Worm (Caenorhabditis elegans) whole organism, L4 larva: ENCODE data around the gene F54C8.7.

Experiments used
- F10B5.3 ChIP-seq: sonication (generic microtip); optimal IDR thresholded peaks from 2 replicates; lab custom pipeline; 2016; ENCODE audit warnings: mild to moderate bottlenecking, missing genetic modification characterization, missing compliant biosample characterization
- F49E8.2 ChIP-seq: sonication (generic microtip); optimal IDR thresholded peaks from 2 replicates; lab custom pipeline; 2016; ENCODE audit warnings: missing compliant biosample characterization, mild to moderate bottlenecking, missing genetic modification characterization, borderline replicate concordance
- R02D3.7 ChIP-seq: fragments of 150-350 bp; sonication (generic microtip); optimal IDR thresholded peaks from 3 replicates; lab custom pipeline; 2014; ENCODE audit warnings: missing biosample characterization, missing genetic modification characterization
- T20F7.1 ChIP-seq: fragments of 200-800 bp; sonication (Bioruptor generic); optimal IDR thresholded peaks from 2 replicates; lab custom pipeline; 2018; ENCODE audit warnings: mild to moderate bottlenecking, missing genetic modification characterization, missing compliant biosample characterization
- Y105C5A.15 ChIP-seq: fragments of 200-800 bp; sonication (Bioruptor generic); IDR thresholded peaks from 2 replicates; pipeline ENCODE4 v1.3.6; 2022; ENCODE audit warnings: missing genetic modification characterization, missing compliant biosample characterization
- Y48G9A.11 ChIP-seq: fragments of 200-800 bp; sonication (Bioruptor generic); IDR thresholded peaks from 2 replicates; pipeline ENCODE4 v1.3.6; 2022; ENCODE audit warnings: missing genetic modification reagents, missing genetic modification characterization, missing compliant biosample characterization
- Y75B8A.6 ChIP-seq: fragments of 200-800 bp; sonication (Bioruptor generic); IDR thresholded peaks from 2 replicates; pipeline ENCODE4 v1.3.6; 2022; ENCODE audit warnings: missing genetic modification reagents, missing genetic modification characterization, missing compliant biosample characterization
- ZK546.5 ChIP-seq, 2 experiments: sonication (generic microtip); optimal IDR thresholded peaks; 2 replicates each; lab custom pipeline; 2017; ENCODE audit warnings: missing biosample characterization in 2 of 2, missing genetic modification characterization in 2 of 2
- aha-1 ChIP-seq: fragments of 150-350 bp; peaks from one replicate; lab custom pipeline; 2014; ENCODE audit warnings: missing biosample characterization, missing genetic modification characterization
- arid-1 ChIP-seq: fragments of 200-800 bp; sonication (Bioruptor generic); conservative IDR thresholded peaks from 2 replicates; pipeline ENCODE4 v1.3.6; 2022; ENCODE audit warnings: missing genetic modification reagents, missing genetic modification characterization, missing compliant biosample characterization
- attf-4 ChIP-seq: sonication (generic microtip); optimal IDR thresholded peaks from 3 replicates; lab custom pipeline; 2017; ENCODE audit warnings: missing biosample characterization, missing genetic modification characterization
- ceh-44 ChIP-seq: fragments of 200-800 bp; sonication (Bioruptor generic); IDR thresholded peaks from 2 replicates; pipeline ENCODE4 v1.3.6; 2022; ENCODE audit warnings: missing genetic modification reagents, missing genetic modification characterization, missing compliant biosample characterization
- ceh-62 ChIP-seq: sonication (generic microtip); optimal IDR thresholded peaks from 2 replicates; lab custom pipeline; 2017; ENCODE audit warnings: missing biosample characterization, missing genetic modification characterization
- ceh-82 ChIP-seq: sonication (generic microtip); optimal IDR thresholded peaks from 2 replicates; lab custom pipeline; 2017; ENCODE audit warnings: missing biosample characterization, missing genetic modification characterization
- cey-2 ChIP-seq: sonication (generic microtip); optimal IDR thresholded peaks from 3 replicates; lab custom pipeline; 2017; ENCODE audit warnings: missing genetic modification characterization, mild to moderate bottlenecking, missing compliant biosample characterization, antibody characterized with exemption, borderline replicate concordance; ENCODE audit not compliant: insufficient read depth
- daf-12 ChIP-seq: fragments of 150-350 bp; optimal IDR thresholded peaks from 2 replicates; lab custom pipeline; 2014; ENCODE audit warnings: missing biosample characterization, missing genetic modification reagents, missing genetic modification characterization
- daf-19 ChIP-seq: fragments of 200-800 bp; sonication (Bioruptor generic); conservative IDR thresholded peaks from 2 replicates; pipeline ENCODE4 v1.3.6; 2022; ENCODE audit warnings: missing genetic modification characterization, missing compliant biosample characterization
- dmd-8 ChIP-seq: fragments of 200-800 bp; sonication (Bioruptor generic); IDR thresholded peaks from 2 replicates; pipeline ENCODE4 v1.3.6; 2022; ENCODE audit warnings: missing genetic modification characterization, missing compliant biosample characterization
- dpl-1 ChIP-seq: fragments of 150-350 bp; optimal IDR thresholded peaks from 2 replicates; lab custom pipeline; 2014; ENCODE audit warnings: missing biosample characterization, missing genetic modification reagents, missing genetic modification characterization
- duxl-1 ChIP-seq: sonication (generic microtip); optimal IDR thresholded peaks from 2 replicates; lab custom pipeline; 2016; ENCODE audit warnings: mild to moderate bottlenecking, missing genetic modification characterization, moderate library complexity, missing compliant biosample characterization; ENCODE audit not compliant: poor library complexity
- fos-1 ChIP-seq: fragments of 150-350 bp; optimal IDR thresholded peaks from 2 replicates; lab custom pipeline; 2014; ENCODE audit warnings: missing biosample characterization, missing genetic modification characterization
- hif-1 ChIP-seq, 2 experiments: sonication (generic microtip); optimal IDR thresholded peaks; 2 replicates each; lab custom pipeline; 2016 to 2017; ENCODE audit warnings: missing compliant biosample characterization in 2 of 2, missing genetic modification characterization in 2 of 2, missing genetic modification reagents in 2 of 2, missing genotype in 2 of 2, mild to moderate bottlenecking in 1 of 2
- hlh-11 ChIP-seq: fragments of 200-800 bp; sonication (Bioruptor generic); optimal IDR thresholded peaks from 2 replicates; lab custom pipeline; 2018; ENCODE audit warnings: mild to moderate bottlenecking, missing genetic modification characterization, missing compliant biosample characterization
- jun-1 ChIP-seq: fragments of 150-350 bp; optimal IDR thresholded peaks from 2 replicates; lab custom pipeline; 2014; ENCODE audit warnings: missing biosample characterization, missing genetic modification reagents, missing genetic modification characterization
- lin-13 ChIP-seq: fragments of 150-350 bp; optimal IDR thresholded peaks from 2 replicates; lab custom pipeline; 2014; ENCODE audit warnings: missing biosample characterization, missing genetic modification reagents, missing genetic modification characterization
- lin-38 ChIP-seq: fragments of 200-800 bp; sonication (Bioruptor generic); IDR thresholded peaks from 2 replicates; pipeline ENCODE4 v1.3.6; 2022; ENCODE audit warnings: missing genetic modification reagents, missing genetic modification characterization, missing compliant biosample characterization
- lin-39 ChIP-seq: fragments of 150-350 bp; optimal IDR thresholded peaks from 2 replicates; lab custom pipeline; 2014; ENCODE audit warnings: missing biosample characterization, missing genetic modification reagents, missing genetic modification characterization
- lir-3 ChIP-seq: sonication (generic microtip); optimal IDR thresholded peaks from 2 replicates; lab custom pipeline; 2016; ENCODE audit warnings: mild to moderate bottlenecking, missing genetic modification characterization, missing compliant biosample characterization
- madf-9 ChIP-seq: fragments of 200-800 bp; sonication (Bioruptor generic); conservative IDR thresholded peaks from 2 replicates; pipeline ENCODE4 v1.3.6; 2022; ENCODE audit warnings: missing genetic modification reagents, missing genetic modification characterization, missing compliant biosample characterization
- mdl-1 ChIP-seq, 2 experiments: fragments of 150-350 bp in 1 of 2; sonication (generic microtip) in 1 of 2; optimal IDR thresholded peaks; 2 replicates each; lab custom pipeline; 2014 to 2017; ENCODE audit warnings: missing biosample characterization in 2 of 2, missing genetic modification characterization in 2 of 2
- mes-2 ChIP-seq: sonication (generic microtip); optimal IDR thresholded peaks from 2 replicates; lab custom pipeline; 2016; ENCODE audit warnings: missing genotype, mild to moderate bottlenecking, missing genetic modification characterization, missing compliant biosample characterization; ENCODE audit not compliant: poor library complexity, severe bottlenecking
- mxl-3 ChIP-seq: fragments of 200-800 bp; sonication (Bioruptor generic); optimal IDR thresholded peaks from 2 replicates; lab custom pipeline; 2018; ENCODE audit warnings: mild to moderate bottlenecking, missing genetic modification characterization, missing compliant biosample characterization
- nhr-10 ChIP-seq: fragments of 150-350 bp; optimal IDR thresholded peaks from 2 replicates; lab custom pipeline; 2014; ENCODE audit warnings: missing biosample characterization, missing genetic modification characterization
- nhr-102 ChIP-seq: sonication (generic microtip); optimal IDR thresholded peaks from 2 replicates; lab custom pipeline; 2016; ENCODE audit warnings: mild to moderate bottlenecking, missing genetic modification characterization, moderate library complexity, missing compliant biosample characterization
- nhr-11 ChIP-seq: fragments of 150-350 bp; optimal IDR thresholded peaks from 2 replicates; lab custom pipeline; 2014; ENCODE audit warnings: missing biosample characterization, missing genetic modification characterization
- nhr-237 ChIP-seq: sonication (generic microtip); optimal IDR thresholded peaks from 2 replicates; lab custom pipeline; 2017; ENCODE audit warnings: missing biosample characterization, missing genetic modification characterization
- nhr-25 ChIP-seq: sonication (generic microtip); optimal IDR thresholded peaks from 2 replicates; lab custom pipeline; 2017; ENCODE audit warnings: missing genetic modification characterization, mild to moderate bottlenecking, missing compliant biosample characterization, antibody characterized with exemption, moderate library complexity, borderline replicate concordance; ENCODE audit not compliant: insufficient read depth
- nhr-42 ChIP-seq: fragments of 200-800 bp; sonication (Bioruptor generic); IDR thresholded peaks from 2 replicates; pipeline ENCODE4 v1.3.6; 2022; ENCODE audit warnings: missing genetic modification characterization, missing compliant biosample characterization
- nhr-48 ChIP-seq: sonication (generic microtip); optimal IDR thresholded peaks from 2 replicates; lab custom pipeline; 2016; ENCODE audit warnings: mild to moderate bottlenecking, missing genetic modification characterization, missing compliant biosample characterization
- nhr-6 ChIP-seq: fragments of 150-350 bp; optimal IDR thresholded peaks from 2 replicates; lab custom pipeline; 2014; ENCODE audit warnings: missing biosample characterization, missing genetic modification characterization
- nhr-76 ChIP-seq: fragments of 150-350 bp; optimal IDR thresholded peaks from 2 replicates; lab custom pipeline; 2014; ENCODE audit warnings: missing biosample characterization, missing genetic modification characterization
- nhr-77 ChIP-seq: fragments of 150-350 bp; optimal IDR thresholded peaks from 2 replicates; lab custom pipeline; 2014; ENCODE audit warnings: missing biosample characterization, missing genetic modification characterization
- skn-1 ChIP-seq: fragments of 150-350 bp; optimal IDR thresholded peaks from 2 replicates; lab custom pipeline; 2014; ENCODE audit warnings: missing biosample characterization, missing genetic modification characterization
- spr-3 ChIP-seq: fragments of 200-800 bp; sonication (Bioruptor generic); optimal IDR thresholded peaks from 2 replicates; lab custom pipeline; 2018; ENCODE audit warnings: mild to moderate bottlenecking, missing genetic modification characterization, missing compliant biosample characterization
- tra-1 ChIP-seq: fragments of 200-800 bp; sonication (Bioruptor generic); IDR thresholded peaks from 2 replicates; pipeline ENCODE4 v1.3.6; 2022; ENCODE audit warnings: missing genetic modification reagents, missing genetic modification characterization, missing compliant biosample characterization
- vab-7 ChIP-seq: fragments of 200-800 bp; sonication (Bioruptor generic); IDR thresholded peaks from 2 replicates; pipeline ENCODE4 v1.3.6; 2022; ENCODE audit warnings: missing genetic modification reagents, missing genetic modification characterization, missing compliant biosample characterization
- zfp-3 ChIP-seq: fragments of 200-800 bp; sonication (Bioruptor generic); conservative IDR thresholded peaks from 2 replicates; pipeline ENCODE4 v1.3.6; 2022; ENCODE audit warnings: missing genetic modification reagents, missing genetic modification characterization, missing compliant biosample characterization
- zip-2 ChIP-seq: fragments of 150-350 bp; optimal IDR thresholded peaks from 2 replicates; lab custom pipeline; 2014; ENCODE audit warnings: missing biosample characterization, missing genetic modification characterization
- ztf-7 ChIP-seq: fragments of 150-350 bp; optimal IDR thresholded peaks from 2 replicates; lab custom pipeline; 2014; ENCODE audit warnings: missing biosample characterization, missing genetic modification characterization

F54C8.7 gene

ce11 chrIII:9455980-9456658 is 2.3 kb upstream of the F54C8.7 start, which contains the start of the genes rheb-1 and spk-1 (continued):
- peak; percentile 8 for TF ChIP-seq fos-1 (tag; lab: Kevin White, UChicago)

- TF ChIP-seq nhr-77 (tag; lab: Kevin White, UChicago) (no peak), madf-9 (no peak), nhr-10 (no peak), nhr-76 (tag; lab: Kevin White, UChicago) (no peak), Y105C5A.15 (GFP tag; lab: Robert Waterston, UW) (no peak), ceh-62 (tag; lab: Kevin White, UChicago) (no peak), lir-3 (tag; lab: Kevin White, UChicago) (no peak), tra-1 (GFP tag; lab: Robert Waterston, UW) (no peak), hif-1 (tag; optimal IDR thresholded peaks at IDR 0.05; lab: Kevin White, UChicago) (no peak), R02D3.7 (tag; lab: Kevin White, UChicago) (no peak), nhr-25 (tag; lab: Kevin White, UChicago) (no peak), T20F7.1 (no peak), duxl-1 (no peak), zfp-3 (GFP tag; lab: Robert Waterston, UW) (no peak), zip-2 (no peak), Y75B8A.6 (no peak), mes-2 (tag; lab: Kevin White, UChicago) (peak; percentile 17), nhr-42 (GFP tag; lab: Robert Waterston, UW) (no peak), ceh-82 (no peak), skn-1 (tag; lab: Kevin White, UChicago) (no peak), F49E8.2 (tag; lab: Kevin White, UChicago) (no peak), nhr-102 (tag; lab: Kevin White, UChicago) (no peak), lin-38 (GFP tag; lab: Robert Waterston, UW) (no peak), spr-3 (GFP tag; lab: Kevin White, UChicago) (no peak), ztf-7 (tag; lab: Kevin White, UChicago) (no peak), lin-13 (GFP tag; lab: Kevin White, UChicago) (no peak), nhr-11 (tag; lab: Kevin White, UChicago) (no peak), attf-4 (tag; lab: Kevin White, UChicago) (no peak), nhr-6 (tag; lab: Kevin White, UChicago) (no peak), nhr-237 (tag; lab: Kevin White, UChicago) (no peak), cey-2 (tag; lab: Kevin White, UChicago) (peak; percentile 4), jun-1 (tag; lab: Kevin White, UChicago) (no peak), daf-12 (tag; lab: Kevin White, UChicago) (no peak), lin-39 (tag; lab: Kevin White, UChicago) (no peak), dmd-8 (no peak), nhr-48 (peak; percentile 52), mxl-3 (GFP tag; lab: Kevin White, UChicago) (peak; percentile 93), F10B5.3 (no peak), dpl-1 (no peak), mdl-1 (tag; optimal IDR thresholded peaks at IDR 0.05; lab: Kevin White, UChicago) (no peak), vab-7 (GFP tag; lab: Robert Waterston, UW) (no peak), daf-19 (GFP tag; lab: Robert Waterston, UW) (no peak), Y48G9A.11 (GFP tag; lab: Robert Waterston, UW) (no peak), hlh-11 (peak; percentile 22), arid-1 (GFP tag; lab: Robert Waterston, UW) (no peak), aha-1 (tag; lab: Kevin White, UChicago) (no peak), ZK546.5 (tag; optimal IDR thresholded peaks at IDR 0.05; lab: Kevin White, UChicago) (no peak), ceh-44 (GFP tag; lab: Robert Waterston, UW) (no peak)
These were observed 868 bp upstream of the F54C8.7 start for ce11 chrIII:9454730-9455129.
